Fruit fly (Drosophila melanogaster): ENCODE measurements around the gene CG42813.

CG42813 gene

DNA sequence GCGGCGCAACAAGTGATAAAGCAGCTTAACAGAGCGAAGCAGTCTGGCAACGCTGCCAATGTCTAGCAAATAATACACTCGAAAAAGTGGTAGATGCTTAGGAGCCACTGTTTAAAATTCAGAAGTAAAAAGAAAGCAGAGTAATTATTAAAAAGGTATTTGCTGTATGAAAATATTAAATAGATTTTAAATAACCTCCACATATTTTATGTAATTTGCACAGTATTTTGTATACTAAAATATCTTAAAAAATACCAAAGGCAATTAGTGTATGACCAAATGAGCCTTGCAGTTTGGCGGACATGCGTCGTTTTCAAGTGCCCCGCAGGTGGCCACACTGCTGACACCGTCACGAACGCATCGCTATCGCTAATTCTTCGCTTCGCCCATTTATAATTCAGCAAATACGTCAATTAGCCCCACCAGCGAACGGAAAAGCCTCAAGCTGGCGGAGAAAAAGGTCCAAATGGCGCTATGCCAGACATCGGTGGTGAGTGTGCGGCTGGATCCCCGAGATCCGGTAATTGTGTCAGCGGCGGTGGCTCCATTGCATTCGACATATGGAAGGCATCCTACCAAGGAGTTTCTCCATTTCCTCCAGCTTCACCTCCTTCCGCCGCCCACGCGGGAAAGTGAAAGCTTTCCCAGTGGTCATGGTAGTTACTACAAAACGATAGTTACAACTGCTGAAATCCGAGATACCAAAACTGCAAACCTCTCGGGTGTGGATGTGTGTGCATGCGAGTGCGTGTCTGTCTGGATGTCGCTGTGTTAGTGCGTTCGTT is 25.0 kb upstream of the CG42813 start, which contains the start of gene pll (continued):
- TF ChIP-seq Jarid2 (GFP tag; optimal IDR thresholded peaks at IDR 0.05) (peak; percentile 28), tio (GFP tag; optimal IDR thresholded peaks at IDR 0.05) (no peak), CG17612 (GFP tag; IDR thresholded peaks at IDR 0.05) (0 out of 2 replicates have a peak, but pooled peaks have one; percentile 26), CG11723 (GFP tag; optimal IDR thresholded peaks at IDR 0.05) (no peak), az2 (GFP tag; optimal IDR thresholded peaks at IDR 0.05) (peak; percentile 85), CG7963 (GFP tag; IDR thresholded peaks at IDR 0.05; ENCODE audit: partially characterized antibody) (no peak), tin (GFP tag; optimal IDR thresholded peaks at IDR 0.05) (peak; percentile 79), CG9876 (GFP tag; optimal IDR thresholded peaks at IDR 0.05) (peak; percentile 41), Pdp1 (GFP tag; optimal IDR thresholded peaks at IDR 0.05) (peak; percentile 67 to 92), chm (GFP tag; IDR thresholded peaks at IDR 0.05) (peak; percentile 92), CG15269 (tag; optimal IDR thresholded peaks at IDR 0.05) (peak; percentile 87), NC2β (GFP tag; optimal IDR thresholded peaks at IDR 0.05) (peak; percentile 53), CG7745 (tag; optimal IDR thresholded peaks at IDR 0.05) (no peak), CG3163 (GFP tag; optimal IDR thresholded peaks at IDR 0.05) (peak; percentile 29), Ssrp (tag; optimal IDR thresholded peaks at IDR 0.05) (peak; percentile 70), C15 (GFP tag; IDR thresholded peaks at IDR 0.05) (0 out of 3 replicates have a peak, but pooled peaks have one; percentile 47), btn (GFP tag; optimal IDR thresholded peaks at IDR 0.05) (peak; percentile 2), Antp (GFP tag; optimal IDR thresholded peaks at IDR 0.05) (peak; percentile 32), TFAM (GFP tag; optimal IDR thresholded peaks at IDR 0.05) (no peak), CG7786 (GFP tag; optimal IDR thresholded peaks at IDR 0.05) (peak; percentile 57), Fer1 (GFP tag; optimal IDR thresholded peaks at IDR 0.05) (peak; percentile 72), h (optimal IDR thresholded peaks at IDR 0.05) (no peak), Dip3 (GFP tag; optimal IDR thresholded peaks at IDR 0.05) (peak; percentile 64), CG4707 (GFP tag; optimal IDR thresholded peaks at IDR 0.05) (no peak), prd (optimal IDR thresholded peaks at IDR 0.05) (no peak), prd (GFP tag; IDR thresholded peaks at IDR 0.05) (peak; percentile 91), CG34422 (GFP tag; IDR thresholded peaks at IDR 0.05) (peak; percentile 87), Poxn (GFP tag; IDR thresholded peaks at IDR 0.05) (peak; percentile 68), Eip74EF (GFP tag; optimal IDR thresholded peaks at IDR 0.05) (no peak), Opbp (GFP tag; IDR thresholded peaks at IDR 0.05; ENCODE audit: partially characterized antibody) (peak; percentile 42; the same call in 2 of the 3 replicates), pros (GFP tag; optimal IDR thresholded peaks at IDR 0.05) (no peak), gsb-n (tag; optimal IDR thresholded peaks at IDR 0.05) (peak; percentile 83), mirr (GFP tag; optimal IDR thresholded peaks at IDR 0.05) (peak; percentile 24), gt (GFP tag; IDR thresholded peaks at IDR 0.05) (no peak), cas (GFP tag; IDR thresholded peaks at IDR 0.05) (peak; percentile 71), Lpt (GFP tag; optimal IDR thresholded peaks at IDR 0.05) (no peak), wek (GFP tag; optimal IDR thresholded peaks at IDR 0.05) (no peak), PHDP (tag; optimal IDR thresholded peaks at IDR 0.05) (peak; percentile 82), CG30403 (GFP tag; optimal IDR thresholded peaks at IDR 0.05) (peak; percentile 86), HLH4C (GFP tag; IDR thresholded peaks at IDR 0.05; ENCODE audit: partially characterized antibody) (peak; percentile 51; the same call in 1 of the 3 replicates), insv (GFP tag; optimal IDR thresholded peaks at IDR 0.05) (peak in 1 of 2 experiments; percentile 47), CG4730 (GFP tag; IDR thresholded peaks at IDR 0.05) (peak; percentile 84), CG2202 (tag; optimal IDR thresholded peaks at IDR 0.05) (peak; percentile 52), CG2712 (tag; optimal IDR thresholded peaks at IDR 0.05) (peak; percentile 90), CG34224 (GFP tag; IDR thresholded peaks at IDR 0.05; ENCODE audit: partially characterized antibody) (no peak), CG13775 (GFP tag; optimal IDR thresholded peaks at IDR 0.05) (peak; percentile 81), CG11247 (GFP tag; IDR thresholded peaks at IDR 0.05) (peak; percentile 90), CG17328 (GFP tag; IDR thresholded peaks at IDR 0.05) (peak; percentile 91), kay (GFP tag; optimal IDR thresholded peaks at IDR 0.05) (peak; percentile 65)
